In the genomic region with DNA sequence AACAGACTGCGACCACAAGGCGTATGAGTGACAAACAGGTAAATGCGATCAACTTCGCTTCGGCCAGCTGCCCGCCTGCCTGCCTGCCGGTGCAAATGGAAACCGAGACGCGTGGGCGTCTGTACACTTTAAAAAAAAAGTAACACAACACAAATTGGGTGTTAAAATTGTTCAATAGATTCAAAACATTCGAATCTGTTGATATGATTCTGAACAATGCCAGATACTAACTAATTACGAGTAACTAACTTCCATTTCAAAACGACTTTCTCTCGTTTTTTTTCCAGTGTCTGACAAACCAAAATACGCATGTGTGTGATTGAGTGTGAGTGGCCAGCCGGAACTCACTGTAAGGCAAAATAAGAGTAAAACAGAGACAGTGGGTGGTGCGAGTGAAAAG, we compare ENCODE assay signal across 1 fruit fly cellular context.
A peak's percentile ranks its signal among the peaks of the same experiment; 100 is the strongest.
TF ChIP-seq lines count a peak whose summit lies in the region.

No protein-coding gene starts in this region.

TF ChIP-seq in whole organism, embryonic, 481 proteins besides CTCF, POLR2A, EP300 and RAD21 (continued from another document):
- peak; percentile 81 for TF ChIP-seq zfh2 (GFP tag; optimal IDR thresholded peaks at IDR 0.05; lab: Kevin White, UChicago)
- peak; percentile 95 for TF ChIP-seq vvl (GFP tag; IDR thresholded peaks at IDR 0.05; lab: Robert Waterston, UW)
- TF ChIP-seq Stat92E (GFP tag; optimal IDR thresholded peaks at IDR 0.05; lab: Kevin White, UChicago) = no peak
- peak; percentile 91 for TF ChIP-seq Dbx (GFP tag; IDR thresholded peaks at IDR 0.05; lab: Robert Waterston, UW)
- peak; percentile 77 for TF ChIP-seq Max (GFP tag; optimal IDR thresholded peaks at IDR 0.05; lab: Kevin White, UChicago)
- no peak for TF ChIP-seq unc-4 (GFP tag; IDR thresholded peaks at IDR 0.05; lab: Robert Waterston, UW; ENCODE audit: partially characterized antibody)
- TF ChIP-seq NC2α (GFP tag; optimal IDR thresholded peaks at IDR 0.05; lab: Kevin White, UChicago) = peak; percentile 61
- peak; percentile 3 for TF ChIP-seq wek (GFP tag; optimal IDR thresholded peaks at IDR 0.05; lab: Kevin White, UChicago)
- TF ChIP-seq caup (GFP tag; optimal IDR thresholded peaks at IDR 0.05; lab: Kevin White, UChicago; ENCODE audit: severe bottlenecking) = peak; percentile 95
- peak; percentile 82 for TF ChIP-seq CG11093 (GFP tag; IDR thresholded peaks at IDR 0.05; lab: Robert Waterston, UW)
- TF ChIP-seq CG6272 (GFP tag; IDR thresholded peaks at IDR 0.05; lab: Robert Waterston, UW) = peak; percentile 65; the same call in 1 of the 2 replicates
- TF ChIP-seq odd (GFP tag; optimal IDR thresholded peaks at IDR 0.05; lab: Kevin White, UChicago) = peak; percentile 64
- TF ChIP-seq gcm (GFP tag; optimal IDR thresholded peaks at IDR 0.05; lab: Kevin White, UChicago) = no peak
- peak; percentile 82 for TF ChIP-seq nerfin-1 (tag; optimal IDR thresholded peaks at IDR 0.05; lab: Kevin White, UChicago)
- TF ChIP-seq CG6813 (GFP tag; optimal IDR thresholded peaks at IDR 0.05; lab: Kevin White, UChicago) = peak; percentile 88
- peak; percentile 65; the same call in 2 of the 3 replicates for TF ChIP-seq jigr1 (GFP tag; IDR thresholded peaks at IDR 0.05; lab: Robert Waterston, UW)
- TF ChIP-seq GATAe (GFP tag; conservative IDR thresholded peaks at IDR 0.05; lab: Robert Waterston, UW) = peak; percentile 58
- peak; percentile 90 for TF ChIP-seq tap (tag; optimal IDR thresholded peaks at IDR 0.05; lab: Kevin White, UChicago)
- peak; percentile 47 for TF ChIP-seq HmgD (GFP tag; optimal IDR thresholded peaks at IDR 0.05; lab: Kevin White, UChicago)
- TF ChIP-seq CG17361 (GFP tag; IDR thresholded peaks at IDR 0.05; lab: Robert Waterston, UW) = no peak; the same call in 1 of the 3 replicates
- TF ChIP-seq bsh (GFP tag; optimal IDR thresholded peaks at IDR 0.05; lab: Kevin White, UChicago) = peak; percentile 41 to 57
- no peak for TF ChIP-seq amos (GFP tag; IDR thresholded peaks at IDR 0.05; lab: Robert Waterston, UW; ENCODE audit: partially characterized antibody)
- TF ChIP-seq Adf1 (GFP tag; IDR thresholded peaks at IDR 0.05; lab: Robert Waterston, UW) = peak; percentile 36; the same call in 1 of the 2 replicates
- TF ChIP-seq fd64A (GFP tag; optimal IDR thresholded peaks at IDR 0.05; lab: Kevin White, UChicago) = peak; percentile 69
- no peak for TF ChIP-seq aop (GFP tag; IDR thresholded peaks at IDR 0.05; lab: Robert Waterston, UW)
- peak; percentile 86 for TF ChIP-seq CG10654 (GFP tag; optimal IDR thresholded peaks at IDR 0.05; lab: Kevin White, UChicago)
- peak; percentile 73 for TF ChIP-seq slou (GFP tag; optimal IDR thresholded peaks at IDR 0.05; lab: Kevin White, UChicago)
- peak; percentile 93 for TF ChIP-seq CG7372 (GFP tag; IDR thresholded peaks at IDR 0.05; lab: Robert Waterston, UW)
- TF ChIP-seq CG13296 (GFP tag; optimal IDR thresholded peaks at IDR 0.05; lab: Kevin White, UChicago) = peak; percentile 92
- peak; percentile 93 for TF ChIP-seq CG12071 (GFP tag; optimal IDR thresholded peaks at IDR 0.05; lab: Kevin White, UChicago)
- TF ChIP-seq Sox102F (GFP tag; optimal IDR thresholded peaks at IDR 0.05; lab: Kevin White, UChicago) = no peak
- TF ChIP-seq ERR (GFP tag; optimal IDR thresholded peaks at IDR 0.05; lab: Kevin White, UChicago) = peak; percentile 88
- peak; percentile 95 for TF ChIP-seq Fer1 (GFP tag; optimal IDR thresholded peaks at IDR 0.05; lab: Kevin White, UChicago)
- peak; percentile 48 for TF ChIP-seq vfl (GFP tag; optimal IDR thresholded peaks at IDR 0.05; lab: Kevin White, UChicago)
- peak; percentile 85 for TF ChIP-seq CG15514 (GFP tag; optimal IDR thresholded peaks at IDR 0.05; lab: Kevin White, UChicago)
- no peak for TF ChIP-seq Lhr (GFP tag; optimal IDR thresholded peaks at IDR 0.05; lab: Kevin White, UChicago)
- peak; percentile 29 for TF ChIP-seq CG10462 (GFP tag; optimal IDR thresholded peaks at IDR 0.05; lab: Kevin White, UChicago)
- TF ChIP-seq Tbp (GFP tag; optimal IDR thresholded peaks at IDR 0.05; lab: Kevin White, UChicago) = no peak
- TF ChIP-seq CG13123 (GFP tag; optimal IDR thresholded peaks at IDR 0.05; lab: Kevin White, UChicago) = peak; percentile 71
- peak; percentile 75 for TF ChIP-seq CG11085 (GFP tag; IDR thresholded peaks at IDR 0.05; lab: Robert Waterston, UW)
- peak; percentile 44 for TF ChIP-seq CG17802 (tag; optimal IDR thresholded peaks at IDR 0.05; lab: Kevin White, UChicago)
- peak; percentile 88 for TF ChIP-seq danr (GFP tag; IDR thresholded peaks at IDR 0.05; lab: Robert Waterston, UW)
- peak; percentile 63 for TF ChIP-seq sima (GFP tag; optimal IDR thresholded peaks at IDR 0.05; lab: Kevin White, UChicago)
- TF ChIP-seq ken (GFP tag; IDR thresholded peaks at IDR 0.05; lab: Robert Waterston, UW) = peak; percentile 74
- TF ChIP-seq Dip2 (GFP tag; IDR thresholded peaks at IDR 0.05; lab: Robert Waterston, UW) = no peak
- peak; percentile 86 for TF ChIP-seq CG4424 (GFP tag; optimal IDR thresholded peaks at IDR 0.05; lab: Kevin White, UChicago)
- TF ChIP-seq CkIIα-i1 (GFP tag; IDR thresholded peaks at IDR 0.05; lab: Robert Waterston, UW) = peak; percentile 68
- TF ChIP-seq Hr51 (GFP tag; optimal IDR thresholded peaks at IDR 0.05; lab: Kevin White, UChicago) = peak in 1 of 2 experiments; percentile 62
- TF ChIP-seq Aef1 (GFP tag; IDR thresholded peaks at IDR 0.05; lab: Robert Waterston, UW) = peak; percentile 90
- TF ChIP-seq CG11696 (GFP tag; IDR thresholded peaks at IDR 0.05; lab: Robert Waterston, UW) = peak; percentile 73
- TF ChIP-seq al (GFP tag; IDR thresholded peaks at IDR 0.05; lab: Robert Waterston, UW) = peak; percentile 88
- peak; percentile 95 for TF ChIP-seq sr (GFP tag; IDR thresholded peaks at IDR 0.05; lab: Robert Waterston, UW)
- no peak for TF ChIP-seq Spps (tag; optimal IDR thresholded peaks at IDR 0.05; lab: Kevin White, UChicago)
- peak; percentile 75 for TF ChIP-seq CG34376 (GFP tag; optimal IDR thresholded peaks at IDR 0.05; lab: Kevin White, UChicago)
- TF ChIP-seq Asciz (GFP tag; optimal IDR thresholded peaks at IDR 0.05; lab: Kevin White, UChicago) = peak; percentile 81
- peak; percentile 68 for TF ChIP-seq Nf-YC (tag; optimal IDR thresholded peaks at IDR 0.05; lab: Kevin White, UChicago)
- TF ChIP-seq Usf (GFP tag; optimal IDR thresholded peaks at IDR 0.05; lab: Kevin White, UChicago) = no peak
- peak; percentile 84 for TF ChIP-seq CG30403 (GFP tag; optimal IDR thresholded peaks at IDR 0.05; lab: Kevin White, UChicago)
- TF ChIP-seq fru (optimal IDR thresholded peaks at IDR 0.05; lab: Kevin White, UChicago) = no peak
- TF ChIP-seq CG3838 (GFP tag; optimal IDR thresholded peaks at IDR 0.05; lab: Kevin White, UChicago) = peak; percentile 5
- TF ChIP-seq corto (GFP tag; optimal IDR thresholded peaks at IDR 0.05; lab: Kevin White, UChicago) = peak; percentile 49
- peak; percentile 76 for TF ChIP-seq CG7987 (GFP tag; optimal IDR thresholded peaks at IDR 0.05; lab: Kevin White, UChicago)
- no peak for TF ChIP-seq CG6791 (GFP tag; IDR thresholded peaks at IDR 0.05; lab: Robert Waterston, UW; ENCODE audit: partially characterized antibody)
- no peak for TF ChIP-seq CG2202 (tag; optimal IDR thresholded peaks at IDR 0.05; lab: Kevin White, UChicago)
- TF ChIP-seq Dref (GFP tag; IDR thresholded peaks at IDR 0.05; lab: Robert Waterston, UW) = no peak
- TF ChIP-seq mam (GFP tag; optimal IDR thresholded peaks at IDR 0.05; lab: Kevin White, UChicago) = peak; percentile 95
- TF ChIP-seq CG10147 (GFP tag; optimal IDR thresholded peaks at IDR 0.05; lab: Kevin White, UChicago) = peak; percentile 90
- peak; percentile 86 for TF ChIP-seq CG2120 (GFP tag; optimal IDR thresholded peaks at IDR 0.05; lab: Kevin White, UChicago)
- TF ChIP-seq Dad (GFP tag; optimal IDR thresholded peaks at IDR 0.05; lab: Kevin White, UChicago) = peak; percentile 90
- TF ChIP-seq kni (GFP tag; optimal IDR thresholded peaks at IDR 0.05; lab: Kevin White, UChicago) = no peak
- peak; percentile 28 for TF ChIP-seq nom (GFP tag; optimal IDR thresholded peaks at IDR 0.05; lab: Kevin White, UChicago)
- peak; percentile 79 for TF ChIP-seq CG7786 (GFP tag; optimal IDR thresholded peaks at IDR 0.05; lab: Kevin White, UChicago)
- peak; percentile 91 for TF ChIP-seq CG33213 (GFP tag; optimal IDR thresholded peaks at IDR 0.05; lab: Kevin White, UChicago)
- TF ChIP-seq Doc2 (GFP tag; IDR thresholded peaks at IDR 0.05; lab: Robert Waterston, UW) = peak; percentile 79
- peak; percentile 99 for TF ChIP-seq Ets65A (GFP tag; lab: Kevin White, UChicago)
- peak; percentile 56 for TF ChIP-seq HmgZ (tag; optimal IDR thresholded peaks at IDR 0.05; lab: Kevin White, UChicago)
- TF ChIP-seq CG17385 (GFP tag; optimal IDR thresholded peaks at IDR 0.05; lab: Kevin White, UChicago) = peak; percentile 75
- peak; percentile 75 for TF ChIP-seq NFAT (GFP tag; IDR thresholded peaks at IDR 0.05; lab: Robert Waterston, UW)
- TF ChIP-seq CG1832 (GFP tag; optimal IDR thresholded peaks at IDR 0.05; lab: Kevin White, UChicago) = no peak
- no peak for TF ChIP-seq D19A (tag; optimal IDR thresholded peaks at IDR 0.05; lab: Kevin White, UChicago)
- TF ChIP-seq CG1792 (GFP tag; optimal IDR thresholded peaks at IDR 0.05; lab: Kevin White, UChicago) = peak; percentile 88
- TF ChIP-seq CG14667 (GFP tag; IDR thresholded peaks at IDR 0.05; lab: Robert Waterston, UW) = peak; percentile 76
- peak; percentile 86 for TF ChIP-seq CG8924 (tag; optimal IDR thresholded peaks at IDR 0.05; lab: Kevin White, UChicago)
- peak; percentile 84 to 91 for TF ChIP-seq dpn (GFP tag; optimal IDR thresholded peaks at IDR 0.05; lab: Kevin White, UChicago)
- peak; percentile 80 for TF ChIP-seq CG15269 (tag; optimal IDR thresholded peaks at IDR 0.05; lab: Kevin White, UChicago)
- peak; percentile 56 for TF ChIP-seq slp2 (GFP tag; optimal IDR thresholded peaks at IDR 0.05; lab: Kevin White, UChicago)
- TF ChIP-seq CG4820 (GFP tag; optimal IDR thresholded peaks at IDR 0.05; lab: Kevin White, UChicago) = peak; percentile 86
- TF ChIP-seq CG42726 (GFP tag; IDR thresholded peaks at IDR 0.05; lab: Robert Waterston, UW; ENCODE audit: partially characterized antibody) = no peak
- peak; percentile 88 for TF ChIP-seq ranshi (GFP tag; IDR thresholded peaks at IDR 0.05; lab: Robert Waterston, UW)
- peak; percentile 78 for TF ChIP-seq Ravus (GFP tag; IDR thresholded peaks at IDR 0.05; lab: Robert Waterston, UW)
- TF ChIP-seq NC2β (GFP tag; optimal IDR thresholded peaks at IDR 0.05; lab: Kevin White, UChicago) = peak; percentile 24
- TF ChIP-seq mirr (GFP tag; optimal IDR thresholded peaks at IDR 0.05; lab: Kevin White, UChicago) = peak; percentile 78
- no peak for TF ChIP-seq CG15479 (GFP tag; optimal IDR thresholded peaks at IDR 0.05; lab: Kevin White, UChicago)
- no peak for TF ChIP-seq Lpt (GFP tag; optimal IDR thresholded peaks at IDR 0.05; lab: Kevin White, UChicago)
- peak; percentile 62 for TF ChIP-seq Myb (GFP tag; optimal IDR thresholded peaks at IDR 0.05; lab: Kevin White, UChicago)
- TF ChIP-seq cato (GFP tag; optimal IDR thresholded peaks at IDR 0.05; lab: Kevin White, UChicago; ENCODE audit: borderline replicate concordance) = no peak
- peak; percentile 87 for TF ChIP-seq Antp (GFP tag; optimal IDR thresholded peaks at IDR 0.05; lab: Kevin White, UChicago)
- TF ChIP-seq tgo (GFP tag; IDR thresholded peaks at IDR 0.05; lab: Robert Waterston, UW) = peak; percentile 90
- no peak for TF ChIP-seq lola (GFP tag; optimal IDR thresholded peaks at IDR 0.05; lab: Kevin White, UChicago)
- TF ChIP-seq ac (GFP tag; optimal IDR thresholded peaks at IDR 0.05; lab: Kevin White, UChicago) = no peak
- peak; percentile 60 for TF ChIP-seq CG15696 (tag; optimal IDR thresholded peaks at IDR 0.05; lab: Kevin White, UChicago)
- peak; percentile 69 for TF ChIP-seq CG6254 (GFP tag; optimal IDR thresholded peaks at IDR 0.05; lab: Kevin White, UChicago)
- TF ChIP-seq ro (GFP tag; IDR thresholded peaks at IDR 0.05; lab: Robert Waterston, UW) = peak; percentile 77
- TF ChIP-seq CG4360 (GFP tag; IDR thresholded peaks at IDR 0.05; lab: Robert Waterston, UW) = peak; percentile 61
- peak; percentile 87 for TF ChIP-seq cwo (GFP tag; optimal IDR thresholded peaks at IDR 0.05; lab: Kevin White, UChicago)
- TF ChIP-seq Jarid2 (GFP tag; optimal IDR thresholded peaks at IDR 0.05; lab: Kevin White, UChicago) = no peak
- peak; percentile 85 for TF ChIP-seq zen (tag; optimal IDR thresholded peaks at IDR 0.05; lab: Kevin White, UChicago)
- peak; percentile 69 for TF ChIP-seq az2 (GFP tag; optimal IDR thresholded peaks at IDR 0.05; lab: Kevin White, UChicago)
- no peak for TF ChIP-seq CG30020 (tag; optimal IDR thresholded peaks at IDR 0.05; lab: Kevin White, UChicago)
- TF ChIP-seq yki (optimal IDR thresholded peaks at IDR 0.05; lab: Kevin White, UChicago) = no peak
- TF ChIP-seq crol (GFP tag; IDR thresholded peaks at IDR 0.05; lab: Robert Waterston, UW) = no peak
- TF ChIP-seq CG1603 (tag; optimal IDR thresholded peaks at IDR 0.05; lab: Kevin White, UChicago) = no peak
- peak; percentile 99 for TF ChIP-seq Med (GFP tag; lab: Kevin White, UChicago)
- TF ChIP-seq CG10321 (GFP tag; IDR thresholded peaks at IDR 0.05; lab: Robert Waterston, UW) = peak; percentile 55
- no peak for TF ChIP-seq HLHmδ (GFP tag; optimal IDR thresholded peaks at IDR 0.05; lab: Kevin White, UChicago)
- peak; percentile 84 for TF ChIP-seq Rx (GFP tag; IDR thresholded peaks at IDR 0.05; lab: Robert Waterston, UW)
- TF ChIP-seq so (GFP tag; IDR thresholded peaks at IDR 0.05; lab: Robert Waterston, UW) = peak; percentile 93
- peak; percentile 74 for TF ChIP-seq CG10267 (tag; optimal IDR thresholded peaks at IDR 0.05; lab: Kevin White, UChicago)
- peak; percentile 81 for TF ChIP-seq kah (GFP tag; optimal IDR thresholded peaks at IDR 0.05; lab: Kevin White, UChicago)
- no peak for TF ChIP-seq gfzf (GFP tag; optimal IDR thresholded peaks at IDR 0.05; lab: Kevin White, UChicago)
- TF ChIP-seq CG9215 (GFP tag; IDR thresholded peaks at IDR 0.05; lab: Robert Waterston, UW) = peak; percentile 77
- TF ChIP-seq Nf-YB (GFP tag; optimal IDR thresholded peaks at IDR 0.05; lab: Kevin White, UChicago) = peak; percentile 23
- TF ChIP-seq Ada2b (GFP tag; IDR thresholded peaks at IDR 0.05; lab: Robert Waterston, UW) = peak; percentile 96
- no peak for TF ChIP-seq Sin3A (optimal IDR thresholded peaks at IDR 0.05; lab: Kevin White, UChicago)
- TF ChIP-seq E2f1 (GFP tag; IDR thresholded peaks at IDR 0.05; lab: Robert Waterston, UW) = peak; percentile 85
- TF ChIP-seq CG9932 (GFP tag; IDR thresholded peaks at IDR 0.05; lab: Robert Waterston, UW) = peak; percentile 90
- TF ChIP-seq Side (GFP tag; optimal IDR thresholded peaks at IDR 0.05; lab: Kevin White, UChicago) = peak; percentile 91
- peak; percentile 78 for TF ChIP-seq PHDP (tag; optimal IDR thresholded peaks at IDR 0.05; lab: Kevin White, UChicago)
